Worm (Caenorhabditis elegans) whole organism, late embryonic: Measurements from ENCODE around the gene sru-24.

Experiments
- F13H6.1 ChIP-seq: sonication (generic microtip); optimal IDR thresholded peaks from 2 replicates; lab custom pipeline; 2016; ENCODE audit warnings: missing genetic modification characterization, missing compliant biosample characterization
- ama-1 ChIP-seq: fragments of 150-350 bp; optimal IDR thresholded peaks from 2 replicates; lab custom pipeline; 2014
- ets-4 ChIP-seq: sonication (generic microtip); optimal IDR thresholded peaks from 2 replicates; lab custom pipeline; 2016; ENCODE audit warnings: missing genetic modification characterization, missing compliant biosample characterization
- hlh-30 ChIP-seq: sonication (generic microtip); optimal IDR thresholded peaks from 2 replicates; lab custom pipeline; 2017; ENCODE audit warnings: antibody characterized with exemption, missing genetic modification characterization, missing compliant biosample characterization; ENCODE audit not compliant: insufficient read depth
- hlh-8 ChIP-seq: sonication (generic microtip); optimal IDR thresholded peaks from 2 replicates; lab custom pipeline; 2016; ENCODE audit warnings: missing genotype, missing genetic modification characterization, missing compliant biosample characterization
- lin-11 ChIP-seq: fragments of 200-800 bp; sonication (Bioruptor generic); optimal IDR thresholded peaks from 2 replicates; lab custom pipeline; 2018; ENCODE audit warnings: mild to moderate bottlenecking, missing genetic modification characterization, missing compliant biosample characterization
- mec-3 ChIP-seq: sonication (generic microtip); optimal IDR thresholded peaks from 2 replicates; lab custom pipeline; 2016; ENCODE audit warnings: borderline replicate concordance, missing genetic modification characterization, missing compliant biosample characterization
- pat-9 ChIP-seq: fragments of 200-800 bp; sonication (Bioruptor generic); optimal IDR thresholded peaks from 2 replicates; lab custom pipeline; 2018; ENCODE audit warnings: mild to moderate bottlenecking, missing genetic modification characterization, moderate library complexity, missing compliant biosample characterization
- pha-2 ChIP-seq: sonication (generic microtip); optimal IDR thresholded peaks from 2 replicates; lab custom pipeline; 2017; ENCODE audit warnings: mild to moderate bottlenecking, missing genetic modification characterization, missing compliant biosample characterization
- pros-1 ChIP-seq: fragments of 150-350 bp; optimal IDR thresholded peaks from 2 replicates; lab custom pipeline; 2014; ENCODE audit warnings: missing biosample characterization, missing genetic modification reagents, missing genetic modification characterization
- tbx-2 ChIP-seq: sonication (generic microtip); optimal IDR thresholded peaks from 2 replicates; lab custom pipeline; 2016; ENCODE audit warnings: missing genetic modification characterization, missing compliant biosample characterization
- ttx-3 ChIP-seq: sonication (generic microtip); optimal IDR thresholded peaks from 2 replicates; lab custom pipeline; 2016; ENCODE audit warnings: missing genetic modification reagents, missing genetic modification characterization, missing compliant biosample characterization
- unc-86 ChIP-seq: sonication (generic microtip); optimal IDR thresholded peaks from 2 replicates; lab custom pipeline; 2016; ENCODE audit warnings: missing genetic modification characterization, missing compliant biosample characterization
- ztf-16 ChIP-seq: sonication (generic microtip); optimal IDR thresholded peaks from 2 replicates; lab custom pipeline; 2017; ENCODE audit warnings: missing genetic modification characterization, missing compliant biosample characterization

DNA sequence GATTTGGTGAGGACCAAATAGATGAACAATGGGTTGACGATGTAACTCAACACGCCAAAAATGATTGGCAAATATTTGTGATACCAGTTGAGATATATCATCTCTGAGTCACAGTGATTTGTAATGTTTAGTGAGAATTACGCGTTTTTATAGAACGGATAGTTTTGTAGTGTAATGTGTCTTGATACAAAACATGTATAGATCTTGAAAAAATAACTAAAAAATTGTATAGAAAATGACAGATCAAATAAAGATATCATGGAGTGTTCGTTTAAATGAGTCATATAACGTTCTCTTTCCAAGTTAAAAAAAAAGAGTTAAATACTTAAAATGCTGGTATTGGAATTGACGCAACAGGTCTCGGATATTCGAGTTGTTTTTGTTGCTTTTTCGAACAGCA lies 16.8 kb downstream of the sru-24 start, which contains the start of gene srj-6:
- TF ChIP-seq unc-86 (tag; lab: Kevin White, UChicago) (no peak), ets-4 (tag; lab: Kevin White, UChicago) (no peak), lin-11 (tag; lab: Kevin White, UChicago) (no peak), pros-1 (tag; lab: Kevin White, UChicago) (no peak), ama-1 (lab: Kevin White, UChicago) (no peak), ttx-3 (tag; lab: Kevin White, UChicago) (no peak), ztf-16 (no peak), F13H6.1 (tag; lab: Kevin White, UChicago) (no peak), hlh-8 (tag; lab: Kevin White, UChicago) (no peak), hlh-30 (tag; lab: Kevin White, UChicago) (no peak), pat-9 (no peak), tbx-2 (tag; lab: Kevin White, UChicago) (no peak), mec-3 (tag; lab: Kevin White, UChicago) (no peak), pha-2 (tag; lab: Kevin White, UChicago) (no peak)
